Worm (Caenorhabditis elegans): ENCODE measurements around the gene M142.5.

Gene M142.5

DNA sequence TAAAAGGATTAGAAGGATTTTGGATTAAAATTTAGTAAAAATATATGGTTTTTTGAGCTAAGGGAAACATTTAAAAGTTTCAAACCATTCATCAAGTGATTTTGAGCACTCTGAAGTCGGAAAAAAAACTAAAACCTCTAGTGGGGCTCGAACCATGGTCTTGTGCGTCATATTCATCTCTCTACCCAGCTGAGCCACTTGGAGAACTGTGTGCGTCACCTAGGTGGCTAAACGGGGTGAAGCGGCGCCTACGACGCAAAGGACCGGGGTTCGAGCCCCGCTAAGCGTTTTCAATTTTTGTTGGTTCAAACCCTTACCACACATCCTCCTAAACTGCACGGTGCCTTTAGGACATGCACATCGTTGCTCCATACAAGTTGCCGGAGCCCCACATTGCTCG, 29.4 kb downstream of the M142.5 start:
- TF ChIP-seq W03F9.2 (tag; optimal IDR thresholded peaks at IDR 0.05) (no peak), him-1 (tag; optimal IDR thresholded peaks at IDR 0.05) (no peak), dao-5 (tag; optimal IDR thresholded peaks at IDR 0.05) (no peak)

DNA sequence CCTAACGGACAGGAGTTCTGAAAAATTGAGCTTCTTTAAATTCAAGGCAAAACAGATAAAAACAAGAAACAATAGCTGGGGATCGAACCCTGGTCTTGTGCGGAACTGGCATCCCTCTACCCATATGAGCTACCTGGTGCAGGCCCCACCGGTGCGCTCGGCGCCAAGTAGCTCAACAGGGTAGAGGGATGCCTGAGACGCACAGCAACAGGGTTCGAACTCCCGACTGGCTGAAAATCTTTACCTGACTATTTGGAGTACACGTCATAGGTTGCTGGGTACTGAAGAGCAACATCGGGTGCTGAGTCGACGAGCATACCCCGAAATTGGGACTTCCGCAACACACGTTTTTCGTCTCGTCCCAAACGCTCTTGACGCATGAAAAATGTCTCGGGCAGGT, 31.9 kb downstream of the M142.5 start:
- TF ChIP-seq W03F9.2 (tag; optimal IDR thresholded peaks at IDR 0.05) (no peak), dao-5 (tag; optimal IDR thresholded peaks at IDR 0.05) (no peak), him-1 (tag; optimal IDR thresholded peaks at IDR 0.05) (no peak)

- TF ChIP-seq W03F9.2 (tag; optimal IDR thresholded peaks at IDR 0.05), result no peak
These were observed 36.0 kb downstream of the M142.5 start, which contains the start of gene W05B2.2 for ce11 chrIII:10967010-10967409. TSS of gene W05B2.2 (minus strand) at chrIII:10967110.

DNA sequence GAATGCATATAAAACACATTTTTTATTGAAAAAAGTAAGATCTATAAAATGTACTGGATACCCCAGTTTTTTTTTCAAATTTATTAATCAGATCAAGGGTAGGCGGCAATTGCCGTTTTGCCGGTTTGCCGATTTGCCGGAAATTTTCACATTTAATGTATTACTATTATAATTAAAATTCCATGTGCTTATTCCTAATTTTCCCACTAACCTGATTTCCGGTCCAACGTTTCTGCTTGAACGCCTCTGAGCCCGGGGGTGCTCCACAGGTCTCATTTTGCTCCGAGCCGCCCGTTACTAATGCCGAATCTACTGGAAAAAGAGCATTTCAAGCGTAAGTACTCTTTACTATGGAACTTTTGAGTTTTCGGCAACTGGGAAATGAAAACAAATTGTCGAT, 38.6 kb downstream of the M142.5 start, which contains the start of gene dhc-4:
dhc-4 (plus strand) TSS at position 301 of the 400 bp plus-strand sequence.
- TF ChIP-seq him-1 (tag; optimal IDR thresholded peaks at IDR 0.05) (no peak), W03F9.2 (tag; optimal IDR thresholded peaks at IDR 0.05) (no peak)

ce11 chrIII:10976580-10976979, 45.6 kb downstream of the M142.5 start:
- TF ChIP-seq him-1 (tag; optimal IDR thresholded peaks at IDR 0.05), result no peak
- no peak for TF ChIP-seq dao-5 (tag; optimal IDR thresholded peaks at IDR 0.05)
- TF ChIP-seq W03F9.2 (tag; optimal IDR thresholded peaks at IDR 0.05), result no peak

DNA sequence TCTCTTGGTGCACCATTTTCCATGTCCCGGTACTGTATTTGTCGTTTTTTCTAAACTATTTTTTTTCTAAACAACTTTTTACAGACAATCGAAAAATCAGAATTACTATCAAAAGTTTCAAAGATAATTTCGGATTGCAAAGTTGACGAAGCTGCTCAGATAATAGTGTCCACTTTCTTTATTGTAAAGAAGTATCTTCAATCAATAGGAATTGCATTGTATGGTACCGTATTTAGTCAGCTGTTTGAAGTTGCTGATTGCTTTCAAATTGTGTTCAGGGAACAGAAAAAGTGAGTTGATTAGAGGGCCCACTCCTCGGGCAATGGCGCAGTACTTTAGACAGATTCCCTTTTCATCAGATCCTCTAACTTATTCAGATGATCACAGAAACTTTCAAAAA, 50.6 kb downstream of the M142.5 start:
- TF ChIP-seq him-1 (tag; optimal IDR thresholded peaks at IDR 0.05), result no peak
- no peak for TF ChIP-seq dao-5 (tag; optimal IDR thresholded peaks at IDR 0.05)
- no peak for TF ChIP-seq W03F9.2 (tag; optimal IDR thresholded peaks at IDR 0.05)
